Comparison of ENCODE assay signal across 1 fruit fly cellular context in the genomic region with DNA sequence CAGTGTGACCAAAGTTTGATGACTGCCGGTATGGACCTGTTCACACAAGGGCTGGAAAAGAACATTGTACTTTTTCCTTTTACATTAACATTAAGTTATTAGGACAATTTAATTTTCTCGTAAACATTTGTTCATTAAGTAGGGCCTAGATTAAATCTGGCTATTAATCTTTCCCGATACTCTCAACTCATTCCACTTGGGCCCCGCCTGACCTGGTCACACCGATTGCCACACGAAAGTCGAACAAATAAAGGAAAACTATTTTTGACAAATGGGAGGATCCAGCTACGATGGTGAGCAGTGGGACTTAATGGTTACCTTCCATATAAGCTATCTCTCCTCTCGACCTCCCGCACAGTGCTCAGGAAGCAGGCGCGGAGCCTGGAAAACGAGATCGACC.
TF ChIP-seq lines count a peak whose summit lies in the region.

A gene (minus strand): TSS at position 28 of the 400 bp plus-strand sequence.
A gene (plus strand): TSS at position 214 of the 400 bp plus-strand sequence.

TF ChIP-seq in whole organism, embryonic, 481 proteins besides CTCF, POLR2A, EP300 and RAD21 (continued from another document):
- TF ChIP-seq peb (GFP tag; IDR thresholded peaks at IDR 0.05; lab: Robert Waterston, UW) (no peak), CG33557 (GFP tag; optimal IDR thresholded peaks at IDR 0.05; lab: Kevin White, UChicago) (peak; percentile 29), Sry-δ (GFP tag; optimal IDR thresholded peaks at IDR 0.05; lab: Kevin White, UChicago) (peak; percentile 51), CG12744 (GFP tag; optimal IDR thresholded peaks at IDR 0.05; lab: Kevin White, UChicago) (no peak), jigr1 (GFP tag; IDR thresholded peaks at IDR 0.05; lab: Robert Waterston, UW) (no peak), gsb (GFP tag; IDR thresholded peaks at IDR 0.05; lab: Robert Waterston, UW) (no peak), abd-A (tag; optimal IDR thresholded peaks at IDR 0.05; lab: Kevin White, UChicago) (no peak), CG18011 (GFP tag; optimal IDR thresholded peaks at IDR 0.05; lab: Kevin White, UChicago) (peak; percentile 15), Adf1 (GFP tag; IDR thresholded peaks at IDR 0.05; lab: Robert Waterston, UW) (no peak), hth (optimal IDR thresholded peaks at IDR 0.05; lab: Kevin White, UChicago) (no peak), dysf (GFP tag; IDR thresholded peaks at IDR 0.05; lab: Robert Waterston, UW) (no peak), Ets97D (GFP tag; optimal IDR thresholded peaks at IDR 0.05; lab: Kevin White, UChicago) (peak; percentile 36), CG3163 (GFP tag; optimal IDR thresholded peaks at IDR 0.05; lab: Kevin White, UChicago) (no peak), CG1233 (GFP tag; optimal IDR thresholded peaks at IDR 0.05; lab: Kevin White, UChicago) (no peak), Dip3 (GFP tag; optimal IDR thresholded peaks at IDR 0.05; lab: Kevin White, UChicago) (no peak), sens-2 (GFP tag; IDR thresholded peaks at IDR 0.05; lab: Robert Waterston, UW) (no peak), CG12071 (GFP tag; optimal IDR thresholded peaks at IDR 0.05; lab: Kevin White, UChicago) (no peak), CG2116 (GFP tag; optimal IDR thresholded peaks at IDR 0.05; lab: Kevin White, UChicago) (peak; percentile 51), CG34376 (GFP tag; optimal IDR thresholded peaks at IDR 0.05; lab: Kevin White, UChicago) (no peak), Stat92E (GFP tag; optimal IDR thresholded peaks at IDR 0.05; lab: Kevin White, UChicago) (no peak), klu (GFP tag; IDR thresholded peaks at IDR 0.05; lab: Robert Waterston, UW) (no peak), gcm (GFP tag; optimal IDR thresholded peaks at IDR 0.05; lab: Kevin White, UChicago) (no peak), CG7745 (tag; optimal IDR thresholded peaks at IDR 0.05; lab: Kevin White, UChicago) (no peak), CG16863 (GFP tag; optimal IDR thresholded peaks at IDR 0.05; lab: Kevin White, UChicago) (no peak), Opbp (GFP tag; IDR thresholded peaks at IDR 0.05; lab: Robert Waterston, UW; ENCODE audit: partially characterized antibody) (peak; percentile 38; the same call in 1 of the 3 replicates), tna (GFP tag; IDR thresholded peaks at IDR 0.05; lab: Robert Waterston, UW; ENCODE audit: partially characterized antibody) (no peak), Dfd (GFP tag; optimal IDR thresholded peaks at IDR 0.05; lab: Kevin White, UChicago) (no peak), br (optimal IDR thresholded peaks at IDR 0.05; lab: Kevin White, UChicago) (no peak), Dref (GFP tag; IDR thresholded peaks at IDR 0.05; lab: Robert Waterston, UW) (no peak), ham (GFP tag; IDR thresholded peaks at IDR 0.05; lab: Robert Waterston, UW) (no peak), NfI (GFP tag; optimal IDR thresholded peaks at IDR 0.05; lab: Kevin White, UChicago) (peak; percentile 6), CG30020 (tag; optimal IDR thresholded peaks at IDR 0.05; lab: Kevin White, UChicago) (peak; percentile 87), CG14860 (GFP tag; IDR thresholded peaks at IDR 0.05; lab: Robert Waterston, UW; ENCODE audit: partially characterized antibody) (no peak), CG7987 (GFP tag; optimal IDR thresholded peaks at IDR 0.05; lab: Kevin White, UChicago) (no peak), Fer2 (tag; optimal IDR thresholded peaks at IDR 0.05; lab: Kevin White, UChicago) (no peak), CG13775 (GFP tag; optimal IDR thresholded peaks at IDR 0.05; lab: Kevin White, UChicago) (peak; percentile 30), Gug (GFP tag; IDR thresholded peaks at IDR 0.05; lab: Robert Waterston, UW) (no peak)
